Worm (Caenorhabditis elegans) whole organism, L4/young adult: ENCODE results near the gene T07C4.3.

Experiments used
- W03F9.2 ChIP-seq: fragments of 150-350 bp; optimal IDR thresholded peaks from 2 replicates; lab custom pipeline; 2014; ENCODE audit warnings: missing biosample characterization, missing genetic modification characterization
- dao-5 ChIP-seq: sonication (generic microtip); optimal IDR thresholded peaks from 2 replicates; lab custom pipeline; 2016; ENCODE audit warnings: missing genotype, missing genetic modification characterization, moderate library complexity, missing compliant biosample characterization
- him-1 ChIP-seq: sonication (generic microtip); optimal IDR thresholded peaks from 2 replicates; lab custom pipeline; 2016; ENCODE audit warnings: missing genotype, missing genetic modification reagents, missing genetic modification characterization, missing compliant biosample characterization

ce11 chrIII:10331232-10331631 is 20.7 kb upstream of the T07C4.3 start:
- TF ChIP-seq him-1, result no peak
- TF ChIP-seq W03F9.2, result no peak
- TF ChIP-seq dao-5 (tag; lab: Kevin White, UChicago), result no peak
